Fruit fly (Drosophila melanogaster) whole organism, embryonic: ENCODE data around the gene Fgop2.

Source experiments
- Atf6 ChIP-seq: fragments of 200-800 bp; sonication (Bioruptor generic); IDR thresholded peaks from 2 replicates; pipeline ENCODE4 v1.3.6; 2022; ENCODE audit warnings: missing biosample characterization, missing genetic modification characterization
- B-H1 ChIP-seq: fragments of 200-800 bp; sonication (Bioruptor generic); IDR thresholded peaks from 3 replicates; pipeline ENCODE4 v1.3.6; 2022; ENCODE audit warnings: missing biosample characterization, missing genetic modification characterization
- CG10431 ChIP-seq: fragments of 200-800 bp; sonication (Bioruptor generic); optimal IDR thresholded peaks from 3 replicates; lab custom pipeline; 2018; ENCODE audit warnings: missing biosample characterization, mild to moderate bottlenecking, missing genetic modification characterization
- CG11085 ChIP-seq: fragments of 200-800 bp; sonication (Bioruptor generic); IDR thresholded peaks from 2 replicates; pipeline ENCODE4 v1.3.6; 2022; ENCODE audit warnings: missing biosample characterization, missing genetic modification characterization
- CG11723 ChIP-seq: fragments of 200-800 bp; sonication (Bioruptor generic); optimal IDR thresholded peaks from 2 replicates; lab custom pipeline; 2017; ENCODE audit warnings: missing biosample characterization, mild to moderate bottlenecking, missing genetic modification characterization
- CG17359 ChIP-seq: fragments of 200-800 bp; sonication (Bioruptor generic); optimal IDR thresholded peaks from 3 replicates; lab custom pipeline; 2018; ENCODE audit warnings: missing biosample characterization, mild to moderate bottlenecking, missing genetic modification characterization, moderate library complexity
- CG17361 ChIP-seq: fragments of 200-800 bp; sonication (Bioruptor generic); IDR thresholded peaks from 3 replicates; pipeline ENCODE4 v1.3.6; 2022; ENCODE audit warnings: missing biosample characterization, missing genetic modification characterization
- CG2889 ChIP-seq: fragments of 200-800 bp; sonication (Bioruptor generic); IDR thresholded peaks from 3 replicates; pipeline ENCODE4 v1.3.6; 2022; ENCODE audit warnings: missing biosample characterization, missing genetic modification characterization
- CG30020 ChIP-seq: fragments of 200-800 bp; optimal IDR thresholded peaks from 2 replicates; lab custom pipeline; 2019; ENCODE audit warnings: missing biosample characterization, mild to moderate bottlenecking, missing genetic modification characterization, moderate library complexity
- CG30403 ChIP-seq: fragments of 200-800 bp; sonication (Bioruptor generic); optimal IDR thresholded peaks from 3 replicates; lab custom pipeline; 2016; ENCODE audit warnings: missing biosample characterization, missing genetic modification characterization
- CG31224 ChIP-seq: fragments of 200-800 bp; sonication (Bioruptor generic); IDR thresholded peaks from 2 replicates; pipeline ENCODE4 v1.3.6; 2022; ENCODE audit warnings: missing biosample characterization, missing genetic modification characterization
- CG32767 ChIP-seq: fragments of 200-800 bp; sonication (Bioruptor generic); IDR thresholded peaks from 2 replicates; pipeline ENCODE4 v1.3.6; 2022; ENCODE audit warnings: missing biosample characterization, missing genetic modification characterization
- CG33213 ChIP-seq: fragments of 200-800 bp; sonication (Bioruptor generic); optimal IDR thresholded peaks from 3 replicates; lab custom pipeline; 2016; ENCODE audit warnings: missing biosample characterization, missing genetic modification characterization
- CG34376 ChIP-seq: fragments of 200-800 bp; sonication (Bioruptor generic); optimal IDR thresholded peaks from 2 replicates; lab custom pipeline; 2018; ENCODE audit warnings: missing biosample characterization, mild to moderate bottlenecking, missing genetic modification characterization
- CG42726 ChIP-seq: fragments of 200-800 bp; sonication (Bioruptor generic); IDR thresholded peaks from 2 replicates; pipeline ENCODE4 v1.3.6; 2022; ENCODE audit warnings: missing biosample characterization, missing genetic modification characterization; ENCODE audit not compliant: partially characterized antibody
- CG6272 ChIP-seq: fragments of 200-800 bp; sonication (Bioruptor generic); IDR thresholded peaks from 2 replicates; pipeline ENCODE4 v1.3.6; 2022; ENCODE audit warnings: missing biosample characterization, missing genetic modification characterization
- CG8924 ChIP-seq: fragments of 200-800 bp; optimal IDR thresholded peaks from 3 replicates; lab custom pipeline; 2019; ENCODE audit warnings: missing biosample characterization, mild to moderate bottlenecking, missing genetic modification characterization, moderate library complexity
- D19B ChIP-seq: fragments of 200-800 bp; sonication (Bioruptor generic); optimal IDR thresholded peaks from 2 replicates; lab custom pipeline; 2017; ENCODE audit warnings: missing biosample characterization, mild to moderate bottlenecking, missing genetic modification characterization
- Dip3 ChIP-seq: fragments of 200-800 bp; sonication (Bioruptor generic); optimal IDR thresholded peaks from 3 replicates; lab custom pipeline; 2016; ENCODE audit warnings: missing biosample characterization, missing genetic modification characterization
- Gsc ChIP-seq: fragments of 200-800 bp; sonication (Bioruptor generic); IDR thresholded peaks from 2 replicates; pipeline ENCODE4 v1.3.6; 2022; ENCODE audit warnings: missing biosample characterization, missing genetic modification characterization
- Hsf ChIP-seq: fragments of 200-800 bp; sonication (Bioruptor generic); optimal IDR thresholded peaks from 3 replicates; lab custom pipeline; 2016; ENCODE audit warnings: missing biosample characterization, missing genetic modification characterization
- NfI ChIP-seq: fragments of 200-800 bp; sonication (Bioruptor generic); optimal IDR thresholded peaks from 3 replicates; lab custom pipeline; 2018; ENCODE audit warnings: missing biosample characterization, mild to moderate bottlenecking, missing genetic modification characterization, moderate library complexity
- Oli ChIP-seq: fragments of 200-800 bp; sonication (Bioruptor generic); optimal IDR thresholded peaks from 2 replicates; lab custom pipeline; 2018; ENCODE audit warnings: missing biosample characterization, mild to moderate bottlenecking, missing genetic modification characterization, moderate library complexity
- Poxn ChIP-seq: fragments of 200-800 bp; sonication (Bioruptor generic); IDR thresholded peaks from 2 replicates; pipeline ENCODE4 v1.3.6; 2022; ENCODE audit warnings: missing biosample characterization, missing genetic modification characterization
- Ptx1 ChIP-seq: fragments of 200-800 bp; sonication (Bioruptor generic); IDR thresholded peaks from 2 replicates; pipeline ENCODE4 v1.3.6; 2022; ENCODE audit warnings: missing biosample characterization, missing genetic modification characterization
- Scr ChIP-seq: fragments of 200-800 bp; sonication (Bioruptor generic); IDR thresholded peaks from 2 replicates; pipeline ENCODE4 v1.3.6; 2022; ENCODE audit warnings: missing biosample characterization, missing genetic modification characterization; ENCODE audit not compliant: partially characterized antibody
- Sin3A ChIP-seq: fragments of >200 bp; optimal IDR thresholded peaks from 2 replicates; lab custom pipeline; 2018
- Six4 ChIP-seq: fragments of 200-800 bp; sonication (Bioruptor generic); optimal IDR thresholded peaks from 2 replicates; lab custom pipeline; 2016; ENCODE audit warnings: missing biosample characterization, missing genetic modification characterization
- Ssrp ChIP-seq: fragments of 200-800 bp; sonication (Bioruptor generic); optimal IDR thresholded peaks from 2 replicates; lab custom pipeline; 2018; ENCODE audit warnings: missing biosample characterization, mild to moderate bottlenecking, missing genetic modification characterization, moderate library complexity
- TFAM ChIP-seq: fragments of 200-800 bp; sonication (Bioruptor generic); optimal IDR thresholded peaks from 2 replicates; lab custom pipeline; 2017; ENCODE audit warnings: missing biosample characterization, missing genetic modification characterization, inconsistent platforms
- YL-1 ChIP-seq: fragments of 200-800 bp; sonication (Bioruptor generic); optimal IDR thresholded peaks from 3 replicates; lab custom pipeline; 2017; ENCODE audit warnings: missing biosample characterization, mild to moderate bottlenecking, missing genetic modification characterization
- abd-A ChIP-seq: fragments of 200-800 bp; sonication (Bioruptor generic); optimal IDR thresholded peaks from 3 replicates; lab custom pipeline; 2019; ENCODE audit warnings: missing biosample characterization, mild to moderate bottlenecking, missing genetic modification characterization, moderate library complexity
- bab2 ChIP-seq: fragments of 200-800 bp; sonication (Bioruptor generic); optimal IDR thresholded peaks from 2 replicates; lab custom pipeline; 2016; ENCODE audit warnings: missing biosample characterization, missing genetic modification characterization
- bcd ChIP-seq: fragments of 200-800 bp; sonication (Bioruptor generic); optimal IDR thresholded peaks from 2 replicates; lab custom pipeline; 2017; ENCODE audit warnings: missing biosample characterization, mild to moderate bottlenecking, missing genetic modification characterization
- cato ChIP-seq: fragments of 200-800 bp; sonication (Bioruptor generic); optimal IDR thresholded peaks from 2 replicates; lab custom pipeline; 2016; ENCODE audit warnings: missing biosample characterization, missing genetic modification characterization, borderline replicate concordance
- ci ChIP-seq: fragments of 200-800 bp; sonication (Bioruptor generic); IDR thresholded peaks from 3 replicates; pipeline ENCODE4 v1.3.6; 2022; ENCODE audit warnings: missing biosample characterization, missing genetic modification characterization
- fd64A ChIP-seq: fragments of 200-800 bp; sonication (Bioruptor generic); optimal IDR thresholded peaks from 3 replicates; lab custom pipeline; 2018; ENCODE audit warnings: missing biosample characterization, mild to moderate bottlenecking, missing genetic modification characterization
- grau ChIP-seq: fragments of 200-800 bp; optimal IDR thresholded peaks from 3 replicates; lab custom pipeline; 2019; ENCODE audit warnings: missing biosample characterization, mild to moderate bottlenecking, missing genetic modification characterization, moderate library complexity
- insv ChIP-seq, 2 experiments: fragments of 200-800 bp; sonication (Bioruptor generic); optimal IDR thresholded peaks; 3 replicates each; lab custom pipeline; 2016 to 2018; ENCODE audit warnings: missing biosample characterization in 2 of 2, missing genetic modification characterization in 2 of 2
- lmd ChIP-seq: fragments of 200-800 bp; sonication (Bioruptor generic); IDR thresholded peaks from 2 replicates; pipeline ENCODE4 v1.3.6; 2022; ENCODE audit warnings: missing biosample characterization, missing genetic modification characterization
- lov ChIP-seq, 2 experiments: fragments of 200-800 bp in 1 of 2; fragments of >200 bp in 1 of 2; sonication (Bioruptor generic) in 1 of 2; IDR thresholded peaks in 1 of 2; optimal IDR thresholded peaks in 1 of 2; 2 replicates in 1 of 2; 3 replicates in 1 of 2; pipeline versions ENCODE4 v1.3.6 to Lab custom; 2017 to 2022; ENCODE audit warnings: missing biosample characterization in 1 of 2, missing genetic modification characterization in 1 of 2
- luna ChIP-seq: fragments of 200-800 bp; sonication (Bioruptor generic); optimal IDR thresholded peaks from 2 replicates; lab custom pipeline; 2016; ENCODE audit warnings: missing biosample characterization, missing genetic modification characterization
- maf-S ChIP-seq: fragments of 200-800 bp; sonication (Bioruptor generic); optimal IDR thresholded peaks from 2 replicates; lab custom pipeline; 2016; ENCODE audit warnings: missing biosample characterization, missing genetic modification characterization
- pb ChIP-seq: fragments of 200-800 bp; sonication (Bioruptor generic); optimal IDR thresholded peaks from 3 replicates; lab custom pipeline; 2016; ENCODE audit warnings: missing biosample characterization, missing genetic modification characterization
- phol ChIP-seq: fragments of 200-800 bp; sonication (Bioruptor generic); optimal IDR thresholded peaks from 3 replicates; lab custom pipeline; 2018; ENCODE audit warnings: missing biosample characterization, mild to moderate bottlenecking, missing genetic modification characterization, moderate library complexity
- sisA ChIP-seq: fragments of 200-800 bp; sonication (Bioruptor generic); IDR thresholded peaks from 2 replicates; pipeline ENCODE4 v1.3.6; 2022; ENCODE audit warnings: missing biosample characterization, missing genetic modification characterization
- so ChIP-seq: fragments of 200-800 bp; sonication (Bioruptor generic); IDR thresholded peaks from 3 replicates; pipeline ENCODE4 v1.3.6; 2022; ENCODE audit warnings: missing biosample characterization, missing genetic modification characterization
- ttk ChIP-seq: fragments of 200-800 bp; sonication (Bioruptor generic); IDR thresholded peaks from 2 replicates; pipeline ENCODE4 v2.1.2; 2022; ENCODE audit warnings: missing biosample characterization, missing genetic modification characterization
- z ChIP-seq: fragments of 200-800 bp; sonication (Bioruptor generic); IDR thresholded peaks from 3 replicates; pipeline ENCODE4 v1.3.6; 2022; ENCODE audit warnings: missing biosample characterization, missing genetic modification characterization

Fgop2 gene

dm6 chr2L:6964022-6964434 is 18.9 kb upstream of the Fgop2 start, which contains the start of the genes sip2 and Coprox (continued):
- TF ChIP-seq CG31224 (GFP tag; lab: Robert Waterston, UW) (peak; percentile 48; the same call in 1 of the 2 replicates), B-H1 (GFP tag; lab: Robert Waterston, UW) (no peak; the same call in 2 of the 3 replicates), CG11723 (GFP tag; lab: Kevin White, UChicago) (no peak), luna (GFP tag; lab: Kevin White, UChicago) (no peak), maf-S (no peak), CG42726 (GFP tag; lab: Robert Waterston, UW) (no peak), so (GFP tag; lab: Robert Waterston, UW) (no peak), Ssrp (tag; lab: Kevin White, UChicago) (peak; percentile 73), CG33213 (GFP tag; lab: Kevin White, UChicago) (no peak), lov (optimal IDR thresholded peaks at IDR 0.05; lab: Kevin White, UChicago) (no peak), lov (GFP tag; IDR thresholded peaks at IDR 0.05; lab: Robert Waterston, UW) (no peak), CG17359 (tag; lab: Kevin White, UChicago) (peak; percentile 68), CG8924 (tag; lab: Kevin White, UChicago) (peak; percentile 86), CG10431 (peak; percentile 75), grau (tag; lab: Kevin White, UChicago) (peak; percentile 83), Poxn (GFP tag; lab: Robert Waterston, UW) (no peak), insv (GFP tag; optimal IDR thresholded peaks at IDR 0.05; lab: Kevin White, UChicago) (peak in 1 of 2 experiments; percentile 27), Six4 (GFP tag; lab: Kevin White, UChicago) (peak; percentile 33), D19B (peak; percentile 31), CG30020 (tag; lab: Kevin White, UChicago) (peak; percentile 93), CG34376 (no peak), phol (tag; lab: Kevin White, UChicago) (peak; percentile 76), TFAM (GFP tag; lab: Kevin White, UChicago) (no peak), NfI (GFP tag; lab: Kevin White, UChicago) (peak; percentile 18), YL-1 (GFP tag; lab: Kevin White, UChicago) (peak; percentile 76), bab2 (GFP tag; lab: Kevin White, UChicago) (peak; percentile 1), Sin3A (lab: Kevin White, UChicago) (no peak), Dip3 (GFP tag; lab: Kevin White, UChicago) (no peak), Gsc (no peak), Hsf (GFP tag; lab: Kevin White, UChicago) (no peak), Ptx1 (GFP tag; lab: Robert Waterston, UW) (peak; percentile 53; the same call in 1 of the 2 replicates), CG32767 (GFP tag; lab: Robert Waterston, UW) (peak; percentile 51; the same call in 1 of the 2 replicates), CG17361 (GFP tag; lab: Robert Waterston, UW) (peak; percentile 89), ci (GFP tag; lab: Robert Waterston, UW) (0 out of 3 replicates have a peak, but pooled peaks have one; percentile 45), bcd (GFP tag; lab: Kevin White, UChicago) (peak; percentile 53), sisA (GFP tag; lab: Robert Waterston, UW) (peak; percentile 43; the same call in 1 of the 2 replicates), pb (GFP tag; lab: Kevin White, UChicago) (no peak), CG2889 (GFP tag; lab: Robert Waterston, UW) (no peak), Oli (peak; percentile 37), Scr (GFP tag; lab: Robert Waterston, UW) (no peak), lmd (GFP tag; lab: Robert Waterston, UW) (peak; percentile 55; the same call in 1 of the 2 replicates), fd64A (no peak), CG11085 (GFP tag; lab: Robert Waterston, UW) (no peak), cato (peak; percentile 2), Atf6 (GFP tag; lab: Robert Waterston, UW) (peak; percentile 52; the same call in 1 of the 2 replicates), ttk (GFP tag; lab: Robert Waterston, UW) (0 out of 2 replicates have a peak, but pooled peaks have one; percentile 25), CG6272 (GFP tag; lab: Robert Waterston, UW) (no peak), z (no peak), abd-A (tag; lab: Kevin White, UChicago) (no peak), CG30403 (GFP tag; lab: Kevin White, UChicago) (peak; percentile 71)
